Fruit fly (Drosophila melanogaster) whole organism, pupa: ENCODE data around the gene CG13733.

Source experiments
- CG15710 ChIP-seq: fragments of 200-800 bp; sonication (Bioruptor generic); optimal IDR thresholded peaks from 2 replicates; lab custom pipeline; 2018; ENCODE audit warnings: missing biosample characterization, mild to moderate bottlenecking, missing genetic modification characterization, moderate library complexity
- Pif1A ChIP-seq: fragments of 200-800 bp; sonication (Bioruptor generic); optimal IDR thresholded peaks from 3 replicates; lab custom pipeline; 2016; ENCODE audit warnings: missing biosample characterization, missing genetic modification characterization
- rn ChIP-seq: fragments of 200-800 bp; sonication (Bioruptor generic); IDR thresholded peaks from 2 replicates; pipeline ENCODE4 v1.3.6; 2022; ENCODE audit warnings: missing biosample characterization, missing genetic modification characterization

- TF ChIP-seq Pif1A (GFP tag; lab: Kevin White, UChicago), result no peak
- TF ChIP-seq CG15710 (tag; lab: Kevin White, UChicago), result no peak
- TF ChIP-seq rn (GFP tag; lab: Robert Waterston, UW), result no peak
Observed at dm6 chr3L:17470110-17470509, 8.6 kb downstream of the CG13733 start, which contains the start of gene SecCl.
